Fruit fly (Drosophila melanogaster): ENCODE measurements around the gene CG3558.
A peak's percentile ranks its signal among the peaks of the same experiment; 100 is the strongest.

Gene CG3558

DNA sequence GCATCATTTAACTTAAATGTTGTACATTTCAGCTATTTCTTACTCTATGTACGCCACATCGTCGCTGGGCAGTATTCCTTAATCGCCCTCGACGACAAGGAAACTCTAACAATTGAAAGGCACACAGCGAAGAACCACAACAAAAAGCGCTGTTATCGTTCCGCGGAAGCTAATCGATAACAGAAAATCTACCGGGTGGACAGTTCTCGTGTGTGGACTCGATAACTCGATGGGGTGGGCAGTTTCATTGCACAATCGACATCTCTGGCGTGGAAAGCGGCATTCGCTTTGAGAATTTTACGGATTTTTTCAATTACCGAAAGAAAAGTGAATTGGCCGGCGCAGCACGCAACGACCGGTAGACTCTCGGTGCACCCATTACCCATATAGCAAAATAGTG is 30.3 kb downstream of the CG3558 start, which contains the start of the genes alpha4GT1 and Prp40 (continued):
- TF ChIP-seq D19A (tag; optimal IDR thresholded peaks at IDR 0.05) (no peak), CG3407 (GFP tag; optimal IDR thresholded peaks at IDR 0.05) (no peak), Fer2 (tag; optimal IDR thresholded peaks at IDR 0.05) (no peak), ash1 (GFP tag; optimal IDR thresholded peaks at IDR 0.05) (no peak), CG2202 (tag; optimal IDR thresholded peaks at IDR 0.05) (no peak), CG33557 (GFP tag; optimal IDR thresholded peaks at IDR 0.05) (no peak), Bteb2 (GFP tag; optimal IDR thresholded peaks at IDR 0.05) (no peak), tap (tag; optimal IDR thresholded peaks at IDR 0.05) (no peak), CG4707 (GFP tag; optimal IDR thresholded peaks at IDR 0.05) (no peak), CG17802 (tag; optimal IDR thresholded peaks at IDR 0.05) (no peak), Antp (GFP tag; optimal IDR thresholded peaks at IDR 0.05) (no peak), CG10979 (tag; optimal IDR thresholded peaks at IDR 0.05) (no peak), Asciz (GFP tag; optimal IDR thresholded peaks at IDR 0.05) (no peak), D19B (GFP tag; optimal IDR thresholded peaks at IDR 0.05) (no peak), CG16813 (GFP tag; IDR thresholded peaks at IDR 0.05; ENCODE audit: partially characterized antibody) (peak; percentile 81), trh (GFP tag; optimal IDR thresholded peaks at IDR 0.05) (no peak), Myb (GFP tag; optimal IDR thresholded peaks at IDR 0.05) (peak; percentile 43), tgo (GFP tag; IDR thresholded peaks at IDR 0.05) (no peak), CG17328 (GFP tag; IDR thresholded peaks at IDR 0.05) (no peak), CG15696 (tag; optimal IDR thresholded peaks at IDR 0.05) (no peak), BtbVII (GFP tag; optimal IDR thresholded peaks at IDR 0.05) (no peak), Side (GFP tag; optimal IDR thresholded peaks at IDR 0.05) (no peak), Eip74EF (GFP tag; optimal IDR thresholded peaks at IDR 0.05) (no peak), CG6813 (GFP tag; optimal IDR thresholded peaks at IDR 0.05) (no peak), CG14050 (GFP tag; IDR thresholded peaks at IDR 0.05) (no peak), Dfd (GFP tag; optimal IDR thresholded peaks at IDR 0.05) (no peak), Hmr (GFP tag; optimal IDR thresholded peaks at IDR 0.05) (no peak), CG34376 (GFP tag; optimal IDR thresholded peaks at IDR 0.05) (no peak), fu2 (GFP tag; optimal IDR thresholded peaks at IDR 0.05) (no peak), bsh (GFP tag; optimal IDR thresholded peaks at IDR 0.05) (no peak), fd96Cb (tag; optimal IDR thresholded peaks at IDR 0.05) (no peak), knrl (GFP tag; IDR thresholded peaks at IDR 0.05; ENCODE audit: partially characterized antibody) (peak; percentile 67; the same call in 2 of the 3 replicates), ttk (GFP tag; IDR thresholded peaks at IDR 0.05) (no peak), Sry-δ (GFP tag; optimal IDR thresholded peaks at IDR 0.05) (peak; percentile 78), CG2199 (GFP tag; IDR thresholded peaks at IDR 0.05) (no peak), HmgD (GFP tag; optimal IDR thresholded peaks at IDR 0.05) (peak; percentile 6), vvl (GFP tag; IDR thresholded peaks at IDR 0.05) (peak; percentile 21; the same call in 1 of the 2 replicates), MTF-1 (GFP tag; optimal IDR thresholded peaks at IDR 0.05; ENCODE audit: borderline replicate concordance) (no peak), chm (GFP tag; IDR thresholded peaks at IDR 0.05) (no peak), CG7987 (GFP tag; optimal IDR thresholded peaks at IDR 0.05) (no peak), insv (GFP tag; optimal IDR thresholded peaks at IDR 0.05) (no peak), Lhr (GFP tag; optimal IDR thresholded peaks at IDR 0.05) (no peak), sqz (GFP tag; optimal IDR thresholded peaks at IDR 0.05) (no peak), Neu2 (GFP tag; optimal IDR thresholded peaks at IDR 0.05; ENCODE audit: borderline replicate concordance) (no peak), jumu (GFP tag; optimal IDR thresholded peaks at IDR 0.05) (no peak), CG3847 (GFP tag; IDR thresholded peaks at IDR 0.05) (no peak), Vsx1 (GFP tag; optimal IDR thresholded peaks at IDR 0.05) (no peak), Dbx (GFP tag; IDR thresholded peaks at IDR 0.05) (no peak), corto (GFP tag; optimal IDR thresholded peaks at IDR 0.05) (no peak), Hr51 (GFP tag; optimal IDR thresholded peaks at IDR 0.05) (no peak)
